Worm (Caenorhabditis elegans): Measurements from ENCODE around the gene C29F9.2.

DNA sequence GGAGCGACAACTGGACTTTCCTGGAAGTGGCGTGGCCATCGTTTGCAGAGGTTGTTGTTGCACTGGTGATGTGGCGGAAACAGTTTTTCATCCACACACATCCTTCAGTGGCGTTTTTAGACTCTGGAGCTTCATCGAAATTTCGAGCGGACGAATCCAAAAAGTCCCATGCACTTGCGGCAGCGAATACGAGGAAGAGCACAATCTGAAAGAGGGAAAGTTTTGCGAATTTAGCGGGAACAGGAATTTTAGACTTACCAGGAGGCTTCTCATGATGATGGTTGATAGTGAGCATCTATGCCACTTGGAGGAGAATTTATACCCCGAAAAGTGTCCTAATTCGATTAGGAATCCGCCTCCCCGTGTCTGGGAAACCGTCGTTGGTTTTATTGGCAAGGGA, 47.0 kb downstream of the C29F9.2 start, which contains the start of gene F40G9.14:
- no peak for TF ChIP-seq php-3 (GFP tag; IDR thresholded peaks at IDR 0.05)
- no peak for TF ChIP-seq zfp-3 (GFP tag; conservative IDR thresholded peaks at IDR 0.05)
- no peak for TF ChIP-seq ceh-82 (tag; optimal IDR thresholded peaks at IDR 0.05)
- no peak for TF ChIP-seq snpc-4 (tag; optimal IDR thresholded peaks at IDR 0.05)
- TF ChIP-seq unc-39 (tag; optimal IDR thresholded peaks at IDR 0.05), result no peak
- TF ChIP-seq unc-130 (GFP tag; optimal IDR thresholded peaks at IDR 0.05), result no peak
- no peak for TF ChIP-seq fos-1 (tag; optimal IDR thresholded peaks at IDR 0.05)
- TF ChIP-seq skn-1 (tag; optimal IDR thresholded peaks at IDR 0.05), result no peak
- TF ChIP-seq F37D6.2 (tag; optimal IDR thresholded peaks at IDR 0.05), result no peak
- no peak for TF ChIP-seq T26A8.4 (GFP tag; IDR thresholded peaks at IDR 0.05)
